Worm (Caenorhabditis elegans) whole organism, L2 larva: ENCODE measurements around the gene qns-1.
A peak's percentile ranks its signal among the peaks of the same experiment; 100 is the strongest.

Experiments used
- F13H6.1 ChIP-seq: sonication (generic microtip); optimal IDR thresholded peaks from 2 replicates; lab custom pipeline; 2016; ENCODE audit warnings: missing genetic modification characterization, missing compliant biosample characterization
- R02D3.7 ChIP-seq: fragments of 150-350 bp; optimal IDR thresholded peaks from 2 replicates; lab custom pipeline; 2014; ENCODE audit warnings: missing biosample characterization, missing genetic modification characterization
- ZK546.5 ChIP-seq: sonication (generic microtip); optimal IDR thresholded peaks from 2 replicates; lab custom pipeline; 2017; ENCODE audit warnings: missing biosample characterization, missing genetic modification characterization
- ama-1 ChIP-seq: fragments of 150-350 bp; optimal IDR thresholded peaks from 2 replicates; lab custom pipeline; 2018; ENCODE audit warnings: inconsistent platforms
- ceh-82 ChIP-seq: fragments of 150-350 bp; optimal IDR thresholded peaks from 2 replicates; lab custom pipeline; 2014; ENCODE audit warnings: missing biosample characterization, missing genetic modification characterization
- crh-2 ChIP-seq: sonication (generic microtip); optimal IDR thresholded peaks from 2 replicates; lab custom pipeline; 2017; ENCODE audit warnings: missing biosample characterization, missing genetic modification characterization
- dmd-4 ChIP-seq: sonication (generic microtip); optimal IDR thresholded peaks from 2 replicates; lab custom pipeline; 2017; ENCODE audit warnings: missing biosample characterization, missing genetic modification characterization
- egl-27 ChIP-seq: sonication (generic microtip); optimal IDR thresholded peaks from 3 replicates; lab custom pipeline; 2017; ENCODE audit warnings: missing biosample characterization, missing genetic modification reagents, missing genetic modification characterization
- elt-1 ChIP-seq: fragments of 150-350 bp; optimal IDR thresholded peaks from 2 replicates; lab custom pipeline; 2014; ENCODE audit warnings: missing biosample characterization, missing genetic modification characterization
- elt-3 ChIP-seq: sonication (generic microtip); optimal IDR thresholded peaks from 2 replicates; lab custom pipeline; 2017; ENCODE audit warnings: missing biosample characterization, missing genetic modification characterization
- fos-1 ChIP-seq: fragments of 150-350 bp; optimal IDR thresholded peaks from 2 replicates; lab custom pipeline; 2014; ENCODE audit warnings: missing biosample characterization, missing genetic modification characterization
- gmeb-1 ChIP-seq: fragments of 150-350 bp; optimal IDR thresholded peaks from 2 replicates; lab custom pipeline; 2014; ENCODE audit warnings: missing biosample characterization, missing genetic modification characterization
- lin-11 ChIP-seq: fragments of 150-350 bp; sonication (generic microtip); optimal IDR thresholded peaks from 2 replicates; lab custom pipeline; 2014; ENCODE audit warnings: missing biosample characterization, missing genetic modification characterization, inconsistent platforms, mixed read lengths
- lin-13 ChIP-seq: fragments of 150-350 bp; optimal IDR thresholded peaks from 2 replicates; lab custom pipeline; 2014; ENCODE audit warnings: missing biosample characterization, missing genetic modification reagents, missing genetic modification characterization
- lin-39 ChIP-seq: fragments of 150-350 bp; optimal IDR thresholded peaks from 2 replicates; lab custom pipeline; 2014; ENCODE audit warnings: missing biosample characterization, missing genetic modification reagents, missing genetic modification characterization
- lsy-2 ChIP-seq, 2 experiments: fragments of 150-350 bp in 1 of 2; sonication (generic microtip) in 1 of 2; optimal IDR thresholded peaks; 2 replicates each; lab custom pipeline; 2014 to 2017; ENCODE audit warnings: missing biosample characterization in 2 of 2, missing genetic modification characterization in 2 of 2
- mab-5 ChIP-seq: fragments of 150-350 bp; optimal IDR thresholded peaks from 2 replicates; lab custom pipeline; 2014; ENCODE audit warnings: missing biosample characterization, missing genetic modification characterization
- mbf-1 ChIP-seq: sonication (generic microtip); optimal IDR thresholded peaks from 2 replicates; lab custom pipeline; 2017; ENCODE audit warnings: missing biosample characterization, missing genetic modification characterization
- nhr-10 ChIP-seq: sonication (generic microtip); optimal IDR thresholded peaks from 2 replicates; lab custom pipeline; 2017; ENCODE audit warnings: missing biosample characterization, missing genetic modification characterization
- nhr-11 ChIP-seq: fragments of 150-350 bp; optimal IDR thresholded peaks from 2 replicates; lab custom pipeline; 2014; ENCODE audit warnings: missing biosample characterization, missing genetic modification characterization
- nhr-12 ChIP-seq: fragments of 150-350 bp; optimal IDR thresholded peaks from 2 replicates; lab custom pipeline; 2014; ENCODE audit warnings: missing biosample characterization, missing genetic modification characterization
- nhr-129 ChIP-seq: fragments of 150-350 bp; optimal IDR thresholded peaks from 2 replicates; lab custom pipeline; 2014; ENCODE audit warnings: missing biosample characterization, missing genetic modification characterization
- nhr-21 ChIP-seq: fragments of 150-350 bp; optimal IDR thresholded peaks from 2 replicates; lab custom pipeline; 2014; ENCODE audit warnings: missing biosample characterization, missing genetic modification characterization
- nhr-23 ChIP-seq: fragments of 150-350 bp; optimal IDR thresholded peaks from 2 replicates; lab custom pipeline; 2014; ENCODE audit warnings: missing biosample characterization, missing genetic modification reagents, missing genetic modification characterization
- nhr-237 ChIP-seq: fragments of 150-350 bp; optimal IDR thresholded peaks from 2 replicates; lab custom pipeline; 2014; ENCODE audit warnings: missing biosample characterization, missing genetic modification characterization
- nhr-25 ChIP-seq: fragments of 150-350 bp; sonication (generic microtip); optimal IDR thresholded peaks from 3 replicates; lab custom pipeline; 2014; ENCODE audit warnings: missing biosample characterization, missing genetic modification characterization
- nhr-6 ChIP-seq: fragments of 150-350 bp; optimal IDR thresholded peaks from 2 replicates; lab custom pipeline; 2014; ENCODE audit warnings: missing biosample characterization, missing genetic modification characterization
- nhr-77 ChIP-seq: fragments of 150-350 bp; optimal IDR thresholded peaks from 2 replicates; lab custom pipeline; 2014; ENCODE audit warnings: missing biosample characterization, missing genetic modification characterization
- sem-4 ChIP-seq: fragments of 150-350 bp; optimal IDR thresholded peaks from 2 replicates; lab custom pipeline; 2014; ENCODE audit warnings: missing biosample characterization, missing genetic modification reagents, missing genetic modification characterization
- skn-1 ChIP-seq: sonication (generic microtip); optimal IDR thresholded peaks from 2 replicates; lab custom pipeline; 2017; ENCODE audit warnings: missing biosample characterization, missing genetic modification characterization
- sma-3 ChIP-seq: sonication (generic microtip); optimal IDR thresholded peaks from 2 replicates; lab custom pipeline; 2016; ENCODE audit warnings: missing genetic modification reagents, missing genetic modification characterization, missing compliant biosample characterization
- sma-9 ChIP-seq, 2 experiments: fragments of 150-350 bp in 1 of 2; sonication (generic microtip) in 1 of 2; optimal IDR thresholded peaks; 2 replicates each; lab custom pipeline; 2014 to 2016; ENCODE audit warnings: missing genetic modification characterization in 2 of 2, mild to moderate bottlenecking in 1 of 2, missing biosample characterization in 1 of 2, missing compliant biosample characterization in 1 of 2, missing genetic modification reagents in 1 of 2, moderate library complexity in 1 of 2
- snpc-4 ChIP-seq: fragments of 150-350 bp; optimal IDR thresholded peaks from 2 replicates; lab custom pipeline; 2014; ENCODE audit warnings: missing biosample characterization, missing genetic modification characterization
- unc-39 ChIP-seq: fragments of 150-350 bp; optimal IDR thresholded peaks from 2 replicates; lab custom pipeline; 2014; ENCODE audit warnings: missing biosample characterization, missing genetic modification characterization
- unc-55 ChIP-seq: fragments of 150-350 bp; sonication (generic microtip); optimal IDR thresholded peaks from 3 replicates; lab custom pipeline; 2014; ENCODE audit warnings: missing biosample characterization, missing genetic modification reagents, missing genetic modification characterization
- unc-62 ChIP-seq: fragments of 150-350 bp; optimal IDR thresholded peaks from 2 replicates; lab custom pipeline; 2014; ENCODE audit warnings: missing biosample characterization, missing genetic modification reagents, missing genetic modification characterization
- zag-1 ChIP-seq: fragments of 150-350 bp; optimal IDR thresholded peaks from 2 replicates; lab custom pipeline; 2014; ENCODE audit warnings: missing biosample characterization, missing genetic modification characterization
- ztf-1 ChIP-seq: fragments of 200-800 bp; sonication (Bioruptor generic); conservative IDR thresholded peaks from 2 replicates; pipeline ENCODE4 v1.3.6; 2022; ENCODE audit warnings: missing genetic modification characterization, missing compliant biosample characterization
- ztf-11 ChIP-seq: sonication (generic microtip); optimal IDR thresholded peaks from 2 replicates; lab custom pipeline; 2017; ENCODE audit warnings: missing biosample characterization, missing genetic modification characterization
- ztf-4 ChIP-seq: fragments of 150-350 bp; optimal IDR thresholded peaks from 2 replicates; lab custom pipeline; 2014; ENCODE audit warnings: missing biosample characterization, missing genetic modification characterization

Gene qns-1

DNA sequence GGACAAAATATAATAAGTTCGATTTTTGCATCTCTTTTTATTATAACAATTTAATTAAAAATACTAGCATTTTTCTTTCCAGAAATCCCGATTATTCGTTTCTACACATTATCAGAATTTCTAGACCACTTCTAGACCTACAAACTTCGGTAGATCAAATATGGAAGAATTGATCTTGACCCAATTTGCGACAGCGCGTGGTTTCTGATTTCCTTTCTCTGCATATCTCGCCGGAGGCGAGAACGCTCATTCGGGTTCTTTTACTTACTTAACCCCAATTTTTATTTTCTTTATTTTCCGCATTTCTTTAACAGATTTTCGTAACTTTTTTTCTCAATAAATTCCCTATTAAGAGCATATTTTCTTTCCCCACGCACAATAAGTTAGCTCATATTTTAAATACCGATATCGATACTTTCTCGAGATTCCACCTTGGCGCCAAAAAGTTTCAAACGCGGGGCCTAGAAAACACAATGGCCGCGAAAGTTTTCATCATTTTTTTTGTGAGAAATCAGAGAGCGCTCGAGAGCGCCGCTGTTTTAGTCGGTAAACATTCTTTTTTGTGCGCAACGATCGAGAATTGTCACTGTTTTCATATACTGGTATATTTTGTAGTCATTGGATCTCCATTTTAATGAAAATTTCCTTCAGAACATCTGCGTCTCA is 23.5 kb upstream of the qns-1 start:
- TF ChIP-seq nhr-10: no peak
- TF ChIP-seq lin-13: peak; percentile 25
- no peak for TF ChIP-seq elt-3
- TF ChIP-seq nhr-237 (tag; lab: Kevin White, UChicago): no peak
- TF ChIP-seq gmeb-1: peak; percentile 79
- no peak for TF ChIP-seq sem-4 (tag; lab: Kevin White, UChicago)
- TF ChIP-seq nhr-25 (tag; lab: Kevin White, UChicago): no peak
- no peak for TF ChIP-seq sma-3
- TF ChIP-seq R02D3.7 (tag; lab: Kevin White, UChicago): no peak
- peak in 1 of 2 experiments; percentile 41 for TF ChIP-seq lsy-2 (tag; optimal IDR thresholded peaks at IDR 0.05; lab: Kevin White, UChicago)
- TF ChIP-seq mab-5 (tag; lab: Kevin White, UChicago): no peak
- no peak for TF ChIP-seq F13H6.1 (tag; lab: Kevin White, UChicago)
- no peak for TF ChIP-seq nhr-6
- no peak for TF ChIP-seq zag-1 (tag; lab: Kevin White, UChicago)
- TF ChIP-seq lin-39: no peak
- no peak for TF ChIP-seq skn-1 (tag; lab: Kevin White, UChicago)
- TF ChIP-seq crh-2 (tag; lab: Kevin White, UChicago): peak; percentile 24
- TF ChIP-seq nhr-129 (tag; lab: Kevin White, UChicago): peak; percentile 68
- no peak for TF ChIP-seq snpc-4 (tag; lab: Kevin White, UChicago)
- TF ChIP-seq dmd-4 (tag; lab: Kevin White, UChicago): no peak
- TF ChIP-seq unc-55: no peak
- TF ChIP-seq nhr-21: no peak
- no peak for TF ChIP-seq elt-1 (tag; lab: Kevin White, UChicago)
- no peak for TF ChIP-seq ztf-1
- TF ChIP-seq nhr-23 (tag; lab: Kevin White, UChicago): no peak
- no peak for TF ChIP-seq nhr-11 (tag; lab: Kevin White, UChicago)
- no peak for TF ChIP-seq nhr-77 (tag; lab: Kevin White, UChicago)
- no peak for TF ChIP-seq unc-62
- TF ChIP-seq egl-27 (tag; lab: Kevin White, UChicago): no peak
- TF ChIP-seq sma-9 (GFP tag; optimal IDR thresholded peaks at IDR 0.05; lab: Kevin White, UChicago): no peak
- TF ChIP-seq sma-9 (tag; optimal IDR thresholded peaks at IDR 0.05; lab: Kevin White, UChicago): no peak
- no peak for TF ChIP-seq lin-11 (tag; lab: Kevin White, UChicago)
- no peak for TF ChIP-seq fos-1 (tag; lab: Kevin White, UChicago)
- no peak for TF ChIP-seq ama-1
- no peak for TF ChIP-seq ZK546.5 (tag; lab: Kevin White, UChicago)
- TF ChIP-seq ztf-4 (tag; lab: Kevin White, UChicago): no peak
- no peak for TF ChIP-seq nhr-12 (tag; lab: Kevin White, UChicago)
- no peak for TF ChIP-seq ceh-82 (tag; lab: Kevin White, UChicago)

DNA sequence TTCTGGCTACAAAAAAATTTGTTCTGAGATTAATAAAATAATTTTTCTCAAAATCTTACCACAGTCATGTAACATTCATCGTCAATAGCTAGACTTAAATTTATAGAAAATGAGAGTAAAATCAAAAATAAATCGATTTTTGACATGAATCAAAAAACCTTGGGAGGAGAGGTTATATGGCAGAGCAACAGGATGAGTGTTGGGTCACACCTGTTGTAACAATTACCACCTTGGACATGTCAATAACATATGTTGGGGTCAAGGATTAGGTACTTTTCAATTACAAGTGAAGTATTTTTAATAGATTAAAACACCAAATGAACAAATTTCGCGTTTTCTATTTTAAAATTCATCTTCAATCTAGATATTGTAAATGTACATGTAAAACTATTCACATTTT is 22.6 kb upstream of the qns-1 start, which contains the start of gene lipl-7:
Gene lipl-7, minus strand, starts transcription at position 165 of the 400 bp plus-strand sequence.
- TF ChIP-seq mbf-1 (no peak), ztf-11 (no peak), unc-39 (tag; lab: Kevin White, UChicago) (no peak), nhr-129 (tag; lab: Kevin White, UChicago) (no peak), elt-1 (tag; lab: Kevin White, UChicago) (no peak), mab-5 (tag; lab: Kevin White, UChicago) (no peak), ztf-4 (tag; lab: Kevin White, UChicago) (no peak)

DNA sequence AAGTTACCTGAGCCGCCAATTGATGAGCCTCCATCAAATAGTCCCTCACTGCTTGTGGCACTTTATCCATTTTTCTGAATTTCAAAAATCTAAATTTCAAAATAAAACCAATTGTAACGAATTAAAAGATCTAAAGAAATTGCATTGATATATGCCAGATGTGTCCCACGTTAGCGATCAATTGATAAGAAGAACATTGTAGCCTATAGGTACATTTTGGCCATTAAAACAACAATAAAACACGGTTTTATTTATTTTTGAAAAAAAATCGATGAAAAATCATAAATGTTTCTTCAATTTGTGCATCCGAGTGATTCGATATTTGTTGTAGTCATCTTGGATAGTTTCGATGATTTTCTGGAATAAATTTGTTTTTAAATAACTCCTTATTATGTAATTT is 19.9 kb upstream of the qns-1 start, which contains the start of gene ech-8:
Gene ech-8, minus strand, starts transcription at position 132 of the 400 bp plus-strand sequence.
- TF ChIP-seq fos-1 (tag; lab: Kevin White, UChicago): peak; percentile 20
- no peak for TF ChIP-seq nhr-129 (tag; lab: Kevin White, UChicago)
- TF ChIP-seq ztf-4 (tag; lab: Kevin White, UChicago): no peak
- peak; percentile 31 for TF ChIP-seq crh-2 (tag; lab: Kevin White, UChicago)
- no peak for TF ChIP-seq nhr-25 (tag; lab: Kevin White, UChicago)
- TF ChIP-seq lin-13: no peak
- no peak for TF ChIP-seq nhr-77 (tag; lab: Kevin White, UChicago)
- TF ChIP-seq nhr-237 (tag; lab: Kevin White, UChicago): no peak
- no peak for TF ChIP-seq lin-11 (tag; lab: Kevin White, UChicago)
- no peak for TF ChIP-seq sem-4 (tag; lab: Kevin White, UChicago)
- TF ChIP-seq nhr-6: no peak
